Worm (Caenorhabditis elegans): Measurements from ENCODE around the gene kqt-1.

DNA sequence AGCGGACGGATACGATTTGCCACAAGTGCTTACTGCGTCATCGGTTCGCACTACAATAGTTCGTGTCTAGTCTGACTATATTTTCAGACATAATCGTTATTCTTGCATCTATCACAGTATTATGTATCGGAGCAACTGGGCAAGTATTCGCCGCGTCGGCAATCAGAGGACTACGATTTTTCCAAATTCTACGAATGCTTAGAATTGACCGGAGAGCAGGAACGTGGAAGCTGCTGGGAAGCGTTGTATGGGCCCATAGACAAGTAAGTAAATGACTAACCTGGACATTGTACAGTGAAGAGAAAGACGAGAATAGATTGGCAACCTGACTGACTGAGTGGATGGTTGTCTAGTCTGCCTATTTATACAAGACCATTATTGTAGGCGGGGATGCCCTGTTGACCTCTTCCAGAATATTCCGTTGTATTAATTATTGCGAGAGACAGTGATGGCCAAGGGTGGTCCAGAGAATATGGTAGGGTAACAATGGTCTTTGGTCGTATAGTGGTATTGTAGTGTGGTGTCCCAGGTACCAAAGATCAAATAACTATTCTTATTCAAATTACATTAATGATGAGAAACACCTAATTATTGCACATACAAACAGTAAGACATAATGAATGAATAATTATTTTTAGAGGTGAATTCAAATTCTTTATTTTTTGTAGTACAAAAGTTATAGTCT, 3.9 kb downstream of the kqt-1 start, which contains the start of gene clec-266:
- TF ChIP-seq him-1 (tag; optimal IDR thresholded peaks at IDR 0.05) (no peak), dao-5 (tag; optimal IDR thresholded peaks at IDR 0.05) (no peak)

Data from whole organism, L4/young adult.